Worm (Caenorhabditis elegans): Measurements from ENCODE around the gene btf-1.

- TF ChIP-seq tbx-37 (GFP tag; conservative IDR thresholded peaks at IDR 0.05), result no peak
- TF ChIP-seq hmbx-1 (tag; optimal IDR thresholded peaks at IDR 0.05), result no peak
- TF ChIP-seq ama-1 (optimal IDR thresholded peaks at IDR 0.05), result no peak
- TF ChIP-seq aly-1 (tag; optimal IDR thresholded peaks at IDR 0.05), result no peak
- TF ChIP-seq tbx-11 (GFP tag; IDR thresholded peaks at IDR 0.05), result no peak
- TF ChIP-seq sea-1 (GFP tag; conservative IDR thresholded peaks at IDR 0.05), result no peak
- TF ChIP-seq pes-1 (GFP tag; IDR thresholded peaks at IDR 0.05), result no peak
- TF ChIP-seq hnd-1 (tag; optimal IDR thresholded peaks at IDR 0.05), result no peak
- TF ChIP-seq F13C5.2 (tag; optimal IDR thresholded peaks at IDR 0.05), result no peak
Measured at ce11 chrII:13195706-13196417, 4.1 kb upstream of the btf-1 start.

All from whole organism, early embryonic.